Worm (Caenorhabditis elegans) whole organism, L4 larva: ENCODE measurements around the gene xpo-3.

Source experiments
- F49E8.2 ChIP-seq: sonication (generic microtip); optimal IDR thresholded peaks from 2 replicates; lab custom pipeline; 2016; ENCODE audit warnings: missing compliant biosample characterization, mild to moderate bottlenecking, missing genetic modification characterization, borderline replicate concordance
- Y48G9A.11 ChIP-seq: fragments of 200-800 bp; sonication (Bioruptor generic); IDR thresholded peaks from 2 replicates; pipeline ENCODE4 v1.3.6; 2022; ENCODE audit warnings: missing genetic modification reagents, missing genetic modification characterization, missing compliant biosample characterization
- aly-2 ChIP-seq: sonication (generic microtip); optimal IDR thresholded peaks from 2 replicates; lab custom pipeline; 2018; ENCODE audit warnings: missing biosample characterization, missing genetic modification characterization
- ctbp-1 ChIP-seq: fragments of 200-800 bp; sonication (Bioruptor generic); IDR thresholded peaks from 2 replicates; pipeline ENCODE4 v1.3.6; 2022; ENCODE audit warnings: missing genetic modification reagents, missing genetic modification characterization, missing compliant biosample characterization
- daf-8 ChIP-seq: fragments of 200-800 bp; sonication (Bioruptor generic); IDR thresholded peaks from 2 replicates; pipeline ENCODE4 v1.3.6; 2022; ENCODE audit warnings: missing genetic modification characterization, missing compliant biosample characterization
- lin-15B ChIP-seq: fragments of 150-350 bp; sonication (generic microtip); optimal IDR thresholded peaks from 3 replicates; lab custom pipeline; 2014; ENCODE audit warnings: missing biosample characterization, missing genetic modification characterization
- nhr-237 ChIP-seq: sonication (generic microtip); optimal IDR thresholded peaks from 2 replicates; lab custom pipeline; 2017; ENCODE audit warnings: missing biosample characterization, missing genetic modification characterization
- nhr-76 ChIP-seq: fragments of 150-350 bp; optimal IDR thresholded peaks from 2 replicates; lab custom pipeline; 2014; ENCODE audit warnings: missing biosample characterization, missing genetic modification characterization
- nhr-77 ChIP-seq: fragments of 150-350 bp; optimal IDR thresholded peaks from 2 replicates; lab custom pipeline; 2014; ENCODE audit warnings: missing biosample characterization, missing genetic modification characterization

- TF ChIP-seq nhr-77 (tag; lab: Kevin White, UChicago) (no peak), Y48G9A.11 (GFP tag; lab: Robert Waterston, UW) (no peak), nhr-76 (tag; lab: Kevin White, UChicago) (no peak), daf-8 (GFP tag; lab: Robert Waterston, UW) (no peak), F49E8.2 (tag; lab: Kevin White, UChicago) (no peak), ctbp-1 (GFP tag; lab: Robert Waterston, UW) (no peak), lin-15B (tag; lab: Kevin White, UChicago) (no peak), aly-2 (no peak), nhr-237 (tag; lab: Kevin White, UChicago) (no peak)
Observed at ce11 chrIV:7940919-7941318, 17.1 kb upstream of the xpo-3 start, which contains the start of gene exc-9.
